Worm (Caenorhabditis elegans) whole organism, mixed stage, embryonic: ENCODE data around the gene R12B2.3.

Source experiments
- ceh-43 ChIP-seq: fragments of 200-800 bp; sonication (Bioruptor generic); optimal IDR thresholded peaks from 2 replicates; lab custom pipeline; 2018; ENCODE audit warnings: mild to moderate bottlenecking, missing genetic modification characterization, moderate library complexity, missing compliant biosample characterization
- ces-1 ChIP-seq: fragments of 150-350 bp; optimal IDR thresholded peaks from 2 replicates; lab custom pipeline; 2014; ENCODE audit warnings: missing biosample characterization, missing genetic modification reagents, missing genetic modification characterization
- cnd-1 ChIP-seq: fragments of 200-800 bp; sonication (Bioruptor generic); optimal IDR thresholded peaks from 2 replicates; lab custom pipeline; 2018; ENCODE audit warnings: mild to moderate bottlenecking, missing genetic modification characterization, missing compliant biosample characterization
- drap-1 ChIP-seq: fragments of 200-800 bp; sonication (Bioruptor generic); optimal IDR thresholded peaks from 3 replicates; lab custom pipeline; 2018; ENCODE audit warnings: mild to moderate bottlenecking, missing genetic modification characterization, missing compliant biosample characterization
- elt-1 ChIP-seq: sonication (generic microtip); optimal IDR thresholded peaks from 2 replicates; lab custom pipeline; 2017; ENCODE audit warnings: missing genetic modification characterization, mild to moderate bottlenecking, missing compliant biosample characterization, antibody characterized with exemption, moderate library complexity, borderline replicate concordance; ENCODE audit not compliant: insufficient read depth
- elt-3 ChIP-seq: fragments of 150-350 bp; optimal IDR thresholded peaks from 2 replicates; lab custom pipeline; 2014; ENCODE audit warnings: missing biosample characterization, missing genetic modification characterization
- flh-1 ChIP-seq: fragments of 200-800 bp; sonication (Bioruptor generic); optimal IDR thresholded peaks from 2 replicates; lab custom pipeline; 2018; ENCODE audit warnings: mild to moderate bottlenecking, missing genetic modification characterization, moderate library complexity, missing compliant biosample characterization
- ham-2 ChIP-seq: fragments of 200-800 bp; sonication (Bioruptor generic); optimal IDR thresholded peaks from 2 replicates; lab custom pipeline; 2018; ENCODE audit warnings: mild to moderate bottlenecking, missing genetic modification characterization, missing compliant biosample characterization
- hlh-1 ChIP-seq: fragments of 150-350 bp; optimal IDR thresholded peaks from 2 replicates; lab custom pipeline; 2014; ENCODE audit warnings: missing biosample characterization, missing genetic modification reagents, missing genetic modification characterization
- lin-32 ChIP-seq: fragments of 200-800 bp; sonication (Bioruptor generic); optimal IDR thresholded peaks from 2 replicates; lab custom pipeline; 2018; ENCODE audit warnings: mild to moderate bottlenecking, missing genetic modification characterization, missing compliant biosample characterization
- lsy-2 ChIP-seq: fragments of 150-350 bp; optimal IDR thresholded peaks from 2 replicates; lab custom pipeline; 2014; ENCODE audit warnings: missing biosample characterization, missing genetic modification characterization
- mab-5 ChIP-seq: fragments of 150-350 bp; optimal IDR thresholded peaks from 2 replicates; lab custom pipeline; 2014; ENCODE audit warnings: missing biosample characterization, missing genetic modification characterization
- mep-1 ChIP-seq: fragments of 150-350 bp; optimal IDR thresholded peaks from 2 replicates; lab custom pipeline; 2017; ENCODE audit warnings: missing biosample characterization, missing genetic modification reagents, missing genetic modification characterization, inconsistent platforms
- mls-2 ChIP-seq: sonication (generic microtip); optimal IDR thresholded peaks from 2 replicates; lab custom pipeline; 2016; ENCODE audit warnings: mild to moderate bottlenecking, missing genetic modification characterization, moderate library complexity, missing compliant biosample characterization
- nhr-12 ChIP-seq: fragments of 150-350 bp; optimal IDR thresholded peaks from 2 replicates; lab custom pipeline; 2014; ENCODE audit warnings: missing biosample characterization, missing genetic modification characterization
- nhr-2 ChIP-seq: fragments of 150-350 bp; optimal IDR thresholded peaks from 2 replicates; lab custom pipeline; 2014; ENCODE audit warnings: missing biosample characterization, missing genetic modification characterization
- nhr-237 ChIP-seq: fragments of 150-350 bp; optimal IDR thresholded peaks from 2 replicates; lab custom pipeline; 2014; ENCODE audit warnings: missing biosample characterization, missing genetic modification characterization
- nhr-28 ChIP-seq: fragments of 150-350 bp; optimal IDR thresholded peaks from 2 replicates; lab custom pipeline; 2014; ENCODE audit warnings: missing biosample characterization, missing genetic modification characterization
- pha-4 ChIP-seq: fragments of 150-350 bp; optimal IDR thresholded peaks from 2 replicates; lab custom pipeline; 2018; ENCODE audit warnings: missing biosample characterization, missing genetic modification reagents, missing genetic modification characterization
- snpc-4 ChIP-seq: fragments of 150-350 bp; optimal IDR thresholded peaks from 2 replicates; lab custom pipeline; 2014; ENCODE audit warnings: missing biosample characterization, missing genetic modification characterization
- sptf-1 ChIP-seq: sonication (generic microtip); optimal IDR thresholded peaks from 2 replicates; lab custom pipeline; 2017; ENCODE audit warnings: mild to moderate bottlenecking, missing genetic modification characterization, moderate library complexity, missing compliant biosample characterization
- unc-120 ChIP-seq: sonication (generic microtip); optimal IDR thresholded peaks from 2 replicates; lab custom pipeline; 2017; ENCODE audit warnings: missing genetic modification characterization, missing compliant biosample characterization; ENCODE audit not compliant: poor library complexity, severe bottlenecking
- unc-39 ChIP-seq: fragments of 150-350 bp; optimal IDR thresholded peaks from 2 replicates; lab custom pipeline; 2014; ENCODE audit warnings: missing biosample characterization, missing genetic modification characterization
- unc-62 ChIP-seq: fragments of 150-350 bp; optimal IDR thresholded peaks from 2 replicates; lab custom pipeline; 2014; ENCODE audit warnings: missing biosample characterization, missing genetic modification reagents, missing genetic modification characterization
- zip-8 ChIP-seq: fragments of 150-350 bp; optimal IDR thresholded peaks from 2 replicates; lab custom pipeline; 2014; ENCODE audit warnings: missing biosample characterization, missing genetic modification characterization
- ztf-11 ChIP-seq: fragments of 150-350 bp; optimal IDR thresholded peaks from 2 replicates; lab custom pipeline; 2014; ENCODE audit warnings: missing biosample characterization, missing genetic modification characterization

R12B2.3 gene

DNA sequence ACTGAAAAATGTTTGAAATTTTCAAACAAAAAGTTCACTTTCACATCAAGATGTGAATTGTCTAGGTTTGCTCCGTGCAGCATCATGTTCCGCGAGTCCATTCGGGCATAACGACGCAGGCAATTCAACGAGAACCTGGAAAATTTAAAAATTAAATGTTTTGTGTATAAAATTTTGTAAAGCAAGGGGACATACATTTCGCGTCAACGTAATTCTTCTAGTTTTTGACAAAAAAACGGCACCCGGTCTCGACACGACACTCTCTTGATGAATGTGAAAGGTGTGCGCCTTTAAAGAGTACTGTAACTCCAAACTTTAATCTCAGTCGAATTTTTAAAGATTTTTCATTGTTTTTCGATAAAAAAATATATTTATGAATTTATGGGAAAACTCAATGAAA, 28.7 kb downstream of the R12B2.3 start, which contains the start of gene R12B2.6:
Gene R12B2.6, minus strand, starts transcription at position 101 of the 400 bp plus-strand sequence.
- no peak for TF ChIP-seq nhr-12 (tag; lab: Kevin White, UChicago)
- TF ChIP-seq unc-120 (tag; lab: Kevin White, UChicago), result no peak
- no peak for TF ChIP-seq pha-4 (tag; lab: Kevin White, UChicago)
- no peak for TF ChIP-seq lsy-2 (tag; lab: Kevin White, UChicago)
- no peak for TF ChIP-seq ztf-11 (tag; lab: Kevin White, UChicago)
- no peak for TF ChIP-seq snpc-4
- no peak for TF ChIP-seq mab-5 (tag; lab: Kevin White, UChicago)
- TF ChIP-seq flh-1 (GFP tag; lab: Kevin White, UChicago), result no peak
- no peak for TF ChIP-seq drap-1 (GFP tag; lab: Kevin White, UChicago)
- no peak for TF ChIP-seq nhr-2 (tag; lab: Kevin White, UChicago)
- TF ChIP-seq ces-1 (GFP tag; lab: Kevin White, UChicago), result no peak
- TF ChIP-seq elt-1, result no peak
- no peak for TF ChIP-seq cnd-1 (tag; lab: Kevin White, UChicago)

DNA sequence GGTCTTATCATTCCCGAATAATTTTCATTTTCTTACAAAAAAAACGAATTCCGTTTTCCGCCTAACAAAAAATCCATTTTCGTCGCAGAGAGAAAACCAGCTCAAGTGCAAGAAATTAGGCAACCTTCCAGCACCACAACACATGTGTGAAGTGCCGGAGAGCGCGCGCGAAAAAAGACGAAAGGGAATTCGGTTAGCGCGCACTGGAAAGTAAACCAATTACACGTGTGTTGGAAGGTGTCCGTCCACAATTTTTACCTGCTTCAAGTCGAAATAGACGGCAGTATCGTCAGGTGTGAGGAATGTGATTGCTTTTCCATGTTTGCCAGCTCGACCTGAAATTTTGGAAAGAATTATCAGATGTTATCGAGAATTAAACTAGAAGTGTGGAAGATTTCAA, 29.3 kb downstream of the R12B2.3 start:
- TF ChIP-seq ces-1 (GFP tag; lab: Kevin White, UChicago), result peak; percentile 54
- TF ChIP-seq zip-8 (tag; lab: Kevin White, UChicago), result no peak
- TF ChIP-seq, all 35 proteins: peak for 1

DNA sequence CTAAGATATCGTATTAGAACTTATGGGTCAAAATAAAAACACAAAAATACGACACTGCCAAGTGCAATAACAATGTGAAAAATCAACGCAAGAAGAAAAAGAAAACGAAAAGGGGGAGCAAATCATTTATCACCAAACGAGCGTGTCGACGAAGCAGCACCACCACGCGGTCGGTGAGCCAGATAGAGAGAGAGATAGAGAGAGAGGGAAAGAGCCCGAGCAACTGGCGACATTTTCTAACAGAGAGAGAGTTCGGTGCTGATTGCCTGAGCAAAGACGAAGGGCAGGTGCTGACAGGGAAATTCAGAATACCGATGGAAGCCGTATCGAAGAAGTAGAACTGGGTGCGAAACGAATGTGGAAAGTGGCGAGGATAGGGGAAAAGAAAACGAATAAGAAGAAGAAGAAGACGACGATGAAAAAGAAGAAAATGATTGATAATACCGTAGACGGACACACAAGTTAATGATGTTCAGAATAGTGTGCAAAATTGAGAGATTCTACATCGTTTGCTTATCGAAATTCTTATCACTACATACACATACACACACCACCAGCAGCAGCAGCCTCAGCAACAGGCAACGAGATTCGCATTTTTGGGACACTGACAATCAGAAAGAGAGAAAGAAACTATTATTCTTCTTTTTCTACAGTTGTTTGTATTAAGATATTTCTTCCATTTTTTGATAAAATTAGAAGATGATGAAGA, 29.9 kb downstream of the R12B2.3 start:
- TF ChIP-seq unc-120 (tag; lab: Kevin White, UChicago) (peak; percentile 53), cnd-1 (tag; lab: Kevin White, UChicago) (no peak), unc-39 (no peak), mab-5 (tag; lab: Kevin White, UChicago) (no peak), lin-32 (GFP tag; lab: Kevin White, UChicago) (no peak), nhr-28 (tag; lab: Kevin White, UChicago) (no peak), unc-62 (no peak), mls-2 (tag; lab: Kevin White, UChicago) (no peak), elt-3 (tag; lab: Kevin White, UChicago) (peak; percentile 10), hlh-1 (tag; lab: Kevin White, UChicago) (peak; percentile 88)
- TF ChIP-seq, all 35 proteins: peak for 3

DNA sequence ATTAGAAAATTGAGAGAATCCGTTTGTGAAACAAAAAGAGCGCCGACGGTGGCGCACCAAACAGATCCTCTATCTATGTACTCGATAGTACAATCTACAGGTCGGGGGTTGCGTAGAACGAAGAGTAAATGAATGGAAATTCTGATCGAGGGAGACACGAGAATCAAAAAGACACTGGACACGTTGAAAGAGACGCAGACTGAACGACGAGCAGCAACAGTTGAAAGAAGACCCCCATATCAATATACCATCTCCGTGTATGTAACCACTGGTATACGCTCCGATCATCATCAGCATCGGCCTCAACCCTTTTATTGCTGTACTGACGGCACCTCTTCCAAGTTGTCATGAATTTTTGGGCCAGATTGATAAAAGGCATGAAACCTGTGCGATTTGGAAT, 30.9 kb downstream of the R12B2.3 start:
- TF ChIP-seq ceh-43 (GFP tag; lab: Kevin White, UChicago) (no peak), elt-1 (peak; percentile 6)
- TF ChIP-seq, all 35 proteins: peak for 1

DNA sequence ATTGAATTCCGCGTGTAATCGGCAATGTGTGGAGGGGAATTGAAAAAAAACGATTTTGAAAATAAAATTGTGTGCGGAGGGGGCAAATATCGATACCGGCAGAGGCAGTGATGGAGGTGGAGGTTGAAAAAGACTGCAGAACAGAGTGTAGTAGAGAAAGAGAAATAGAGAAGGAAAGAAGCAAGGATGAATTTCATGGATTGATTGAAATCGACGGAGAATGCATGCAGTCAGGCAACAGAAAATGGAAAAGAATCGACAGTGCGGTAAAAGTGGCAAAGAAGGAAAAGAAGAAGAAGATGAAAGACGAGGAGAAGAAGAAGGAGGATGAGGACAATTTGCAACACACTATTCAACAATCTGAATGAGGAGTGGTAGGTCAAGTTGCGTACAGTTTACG, 31.4 kb downstream of the R12B2.3 start, which contains the start of gene W04D12.1:
Gene W04D12.1, plus strand, starts transcription at position 111 of the 400 bp plus-strand sequence.
- TF ChIP-seq sptf-1 (tag; lab: Kevin White, UChicago) (peak; percentile 21), mep-1 (tag; lab: Kevin White, UChicago) (no peak), ham-2 (GFP tag; lab: Kevin White, UChicago) (no peak), nhr-237 (tag; lab: Kevin White, UChicago) (peak; percentile 27)

DNA sequence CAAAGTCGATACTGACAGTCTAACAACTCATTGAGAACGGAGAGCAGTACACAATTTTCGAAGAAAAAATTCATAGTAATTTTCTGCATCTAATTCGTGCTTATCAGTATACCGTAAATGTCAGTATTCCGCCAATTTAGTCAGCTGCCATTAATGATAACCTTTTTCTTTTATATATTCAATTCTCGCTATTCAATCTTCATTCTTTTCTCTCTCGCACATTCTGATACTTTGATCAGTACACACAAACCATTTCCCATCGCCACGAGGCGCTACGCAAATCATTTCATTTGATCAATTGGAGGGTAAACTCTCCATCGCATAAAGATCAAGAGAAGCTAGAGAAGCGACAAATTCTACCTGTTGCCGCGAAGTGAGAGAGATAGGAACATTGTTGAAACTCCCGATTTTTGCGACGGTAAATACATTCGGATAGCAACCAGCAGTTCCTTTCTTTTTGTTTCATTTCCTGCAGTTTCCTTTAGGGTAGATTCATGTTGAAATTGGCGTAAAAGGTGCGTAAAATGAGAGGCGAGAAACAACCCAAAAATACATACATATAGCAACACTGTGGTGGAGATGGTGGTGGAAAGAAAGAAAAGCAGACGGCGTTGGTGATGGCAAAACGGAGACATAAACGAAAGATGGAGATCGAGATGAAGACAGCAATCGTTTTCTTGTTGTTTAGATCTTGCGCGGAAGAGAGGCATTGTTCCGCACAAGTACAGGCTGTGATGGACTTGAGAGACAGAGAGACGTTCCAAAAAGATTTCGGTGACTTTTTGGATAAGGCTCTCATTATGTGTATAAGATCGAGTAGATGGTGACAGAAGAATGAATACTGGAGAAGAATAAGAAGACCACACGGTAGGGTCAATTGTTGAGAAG, 33.0 kb downstream of the R12B2.3 start:
- TF ChIP-seq ham-2 (GFP tag; lab: Kevin White, UChicago), result peak; percentile 48
- peak; percentile 26 for TF ChIP-seq mep-1 (tag; lab: Kevin White, UChicago)
- TF ChIP-seq mab-5 (tag; lab: Kevin White, UChicago), result no peak
- peak; percentile 95 for TF ChIP-seq elt-1
- TF ChIP-seq elt-3 (tag; lab: Kevin White, UChicago), result peak; percentile 15
